Worm (Caenorhabditis elegans): ENCODE results near the gene cyp-31A3.
"Not testable (repeated sequence)": the region's sequence is repeated elsewhere in the genome, so short reads cannot be mapped to it uniquely, and the experiment has no call there.

The cyp-31A3 gene

ce11 chrIV:4725478-4725920, 35.4 kb upstream of the cyp-31A3 start (continued):
- TF ChIP-seq ceh-100 (GFP tag; IDR thresholded peaks at IDR 0.05) (peak; percentile 95), F33H1.4 (GFP tag; IDR thresholded peaks at IDR 0.05) (peak; percentile 97), rcor-1 (GFP tag; IDR thresholded peaks at IDR 0.05) (peak; percentile 99), bed-2 (GFP tag; IDR thresholded peaks at IDR 0.05) (peak; percentile 100), lin-54 (GFP tag; optimal IDR thresholded peaks at IDR 0.05) (peak; percentile 79), ceh-91 (GFP tag; IDR thresholded peaks at IDR 0.05) (peak; percentile 98)

ce11 chrIV:4727935-4728334, 32.9 kb upstream of the cyp-31A3 start:
- TF ChIP-seq bed-2 (GFP tag; IDR thresholded peaks at IDR 0.05) (peak; percentile 100), ztf-3 (GFP tag; optimal IDR thresholded peaks at IDR 0.05) (peak; percentile 77), T07F8.4 (tag; optimal IDR thresholded peaks at IDR 0.05) (peak; percentile 29), attf-3 (GFP tag; conservative IDR thresholded peaks at IDR 0.05) (peak; percentile 92), attf-5 (GFP tag; optimal IDR thresholded peaks at IDR 0.05) (peak; percentile 99), madf-6 (GFP tag; IDR thresholded peaks at IDR 0.05) (peak; percentile 89; the same call in 1 of the 2 replicates), snpc-4 (tag; optimal IDR thresholded peaks at IDR 0.05) (peak; percentile 16 to 88 (median 76)), hmg-1.2 (GFP tag; IDR thresholded peaks at IDR 0.05) (peak; percentile 100), dpl-1 (GFP tag; optimal IDR thresholded peaks at IDR 0.05) (peak; percentile 42), egl-18 (GFP tag; IDR thresholded peaks at IDR 0.05) (peak; percentile 98), nfya-2 (GFP tag; IDR thresholded peaks at IDR 0.05) (0 out of 2 replicates have a peak, but pooled peaks have one; percentile 39), madf-3 (GFP tag; IDR thresholded peaks at IDR 0.05) (peak; percentile 97), let-526 (GFP tag; IDR thresholded peaks at IDR 0.05) (peak; percentile 98), egrh-3 (GFP tag; IDR thresholded peaks at IDR 0.05) (peak; percentile 94), B0019.2 (GFP tag; conservative IDR thresholded peaks at IDR 0.05) (peak; percentile 99), lir-1 (GFP tag; conservative IDR thresholded peaks at IDR 0.05) (peak; percentile 98), efl-1 (GFP tag; optimal IDR thresholded peaks at IDR 0.05) (peak; percentile 18), ets-4 (GFP tag; optimal IDR thresholded peaks at IDR 0.05) (peak; percentile 60), bed-1 (GFP tag; IDR thresholded peaks at IDR 0.05) (peak; percentile 100), K11D2.4 (GFP tag; IDR thresholded peaks at IDR 0.05) (peak; percentile 100), lag-1 (GFP tag; IDR thresholded peaks at IDR 0.05) (peak; percentile 93; the same call in 1 of the 2 replicates), F22D6.2 (tag; optimal IDR thresholded peaks at IDR 0.05) (peak; percentile 82), Y95B8A.8 (GFP tag; IDR thresholded peaks at IDR 0.05) (peak; percentile 99), lin-40 (tag; optimal IDR thresholded peaks at IDR 0.05) (peak; percentile 96), Y79H2A.3 (GFP tag; conservative IDR thresholded peaks at IDR 0.05) (peak; percentile 96), nhr-120 (GFP tag; IDR thresholded peaks at IDR 0.05) (peak; percentile 90; the same call in 1 of the 2 replicates), hsf-1 (GFP tag; IDR thresholded peaks at IDR 0.05) (peak; percentile 94), somi-1 (GFP tag; optimal IDR thresholded peaks at IDR 0.05) (peak; percentile 95), ztf-26 (tag; optimal IDR thresholded peaks at IDR 0.05) (peak; percentile 96), aptf-3 (GFP tag; IDR thresholded peaks at IDR 0.05) (peak; percentile 91), Y53G8AR.9 (GFP tag; conservative IDR thresholded peaks at IDR 0.05) (peak; percentile 99), ceh-40 (GFP tag; IDR thresholded peaks at IDR 0.05) (peak; percentile 82), mel-28 (tag; optimal IDR thresholded peaks at IDR 0.05; ENCODE audit: borderline replicate concordance) (peak; percentile 9), ztf-6 (GFP tag; IDR thresholded peaks at IDR 0.05) (peak; percentile 99), madf-8 (GFP tag; conservative IDR thresholded peaks at IDR 0.05) (peak; percentile 87), unc-130 (GFP tag; optimal IDR thresholded peaks at IDR 0.05) (peak; percentile 90), cebp-1 (GFP tag; IDR thresholded peaks at IDR 0.05) (peak; percentile 97), cebp-1 (tag; optimal IDR thresholded peaks at IDR 0.05) (peak; percentile 95), F33H1.4 (GFP tag; IDR thresholded peaks at IDR 0.05) (peak; percentile 97), lin-54 (GFP tag; optimal IDR thresholded peaks at IDR 0.05) (peak; percentile 95), hmg-20 (GFP tag; IDR thresholded peaks at IDR 0.05) (peak; percentile 95), madf-10 (tag; optimal IDR thresholded peaks at IDR 0.05) (peak; percentile 88), him-1 (tag; optimal IDR thresholded peaks at IDR 0.05) (peak; percentile 48)
- not testable (repeated sequence) for TF ChIP-seq snpc-4 (GFP tag; optimal IDR thresholded peaks at IDR 0.05)

Data from whole organism, young adult.